Worm (Caenorhabditis elegans) whole organism, L4 larva: ENCODE data around the gene F31B12.4.

Source experiments
- D1046.2 ChIP-seq: fragments of 200-800 bp; sonication (Bioruptor generic); IDR thresholded peaks from 2 replicates; pipeline ENCODE4 v1.3.6; 2022; ENCODE audit warnings: missing genetic modification characterization, missing compliant biosample characterization
- F44E2.7 ChIP-seq: fragments of 200-800 bp; sonication (Bioruptor generic); IDR thresholded peaks from 2 replicates; pipeline ENCODE4 v2.1.2; 2022; ENCODE audit warnings: missing genetic modification characterization, missing compliant biosample characterization
- F49E8.2 ChIP-seq: sonication (generic microtip); optimal IDR thresholded peaks from 2 replicates; lab custom pipeline; 2016; ENCODE audit warnings: missing compliant biosample characterization, mild to moderate bottlenecking, missing genetic modification characterization, borderline replicate concordance
- T20F7.1 ChIP-seq: fragments of 200-800 bp; sonication (Bioruptor generic); optimal IDR thresholded peaks from 2 replicates; lab custom pipeline; 2018; ENCODE audit warnings: mild to moderate bottlenecking, missing genetic modification characterization, missing compliant biosample characterization
- ZK546.5 ChIP-seq, 2 experiments: sonication (generic microtip); optimal IDR thresholded peaks; 2 replicates each; lab custom pipeline; 2017; ENCODE audit warnings: missing biosample characterization in 2 of 2, missing genetic modification characterization in 2 of 2
- aha-1 ChIP-seq: fragments of 150-350 bp; peaks from one replicate; lab custom pipeline; 2014; ENCODE audit warnings: missing biosample characterization, missing genetic modification characterization
- ama-1 ChIP-seq: fragments of 150-350 bp; optimal IDR thresholded peaks from 2 replicates; lab custom pipeline; 2014; ENCODE audit warnings: inconsistent platforms, mixed read lengths
- arid-1 ChIP-seq: fragments of 200-800 bp; sonication (Bioruptor generic); conservative IDR thresholded peaks from 2 replicates; pipeline ENCODE4 v1.3.6; 2022; ENCODE audit warnings: missing genetic modification reagents, missing genetic modification characterization, missing compliant biosample characterization
- attf-4 ChIP-seq: sonication (generic microtip); optimal IDR thresholded peaks from 3 replicates; lab custom pipeline; 2017; ENCODE audit warnings: missing biosample characterization, missing genetic modification characterization
- ceh-20 ChIP-seq: fragments of 200-800 bp; sonication (Bioruptor generic); IDR thresholded peaks from 2 replicates; pipeline ENCODE4 v1.3.6; 2022; ENCODE audit warnings: missing genetic modification reagents, missing genetic modification characterization, missing compliant biosample characterization
- ceh-32 ChIP-seq: sonication (generic microtip); optimal IDR thresholded peaks from 2 replicates; lab custom pipeline; 2016; ENCODE audit warnings: mild to moderate bottlenecking, missing genetic modification characterization, missing compliant biosample characterization; ENCODE audit not compliant: poor library complexity
- ceh-82 ChIP-seq: sonication (generic microtip); optimal IDR thresholded peaks from 2 replicates; lab custom pipeline; 2017; ENCODE audit warnings: missing biosample characterization, missing genetic modification characterization
- daf-12 ChIP-seq: fragments of 150-350 bp; optimal IDR thresholded peaks from 2 replicates; lab custom pipeline; 2014; ENCODE audit warnings: missing biosample characterization, missing genetic modification reagents, missing genetic modification characterization
- daf-19 ChIP-seq: fragments of 200-800 bp; sonication (Bioruptor generic); conservative IDR thresholded peaks from 2 replicates; pipeline ENCODE4 v1.3.6; 2022; ENCODE audit warnings: missing genetic modification characterization, missing compliant biosample characterization
- daf-8 ChIP-seq: fragments of 200-800 bp; sonication (Bioruptor generic); IDR thresholded peaks from 2 replicates; pipeline ENCODE4 v1.3.6; 2022; ENCODE audit warnings: missing genetic modification characterization, missing compliant biosample characterization
- dmd-8 ChIP-seq: fragments of 200-800 bp; sonication (Bioruptor generic); IDR thresholded peaks from 2 replicates; pipeline ENCODE4 v1.3.6; 2022; ENCODE audit warnings: missing genetic modification characterization, missing compliant biosample characterization
- dve-1 ChIP-seq: sonication (generic microtip); optimal IDR thresholded peaks from 2 replicates; lab custom pipeline; 2017; ENCODE audit warnings: antibody characterized with exemption, mild to moderate bottlenecking, missing genetic modification characterization, missing compliant biosample characterization; ENCODE audit not compliant: insufficient read depth
- egl-43 ChIP-seq: fragments of 200-800 bp; sonication (Bioruptor generic); IDR thresholded peaks from 2 replicates; pipeline ENCODE4 v1.3.6; 2022; ENCODE audit warnings: missing genetic modification reagents, missing genetic modification characterization, missing compliant biosample characterization
- fos-1 ChIP-seq: fragments of 150-350 bp; optimal IDR thresholded peaks from 2 replicates; lab custom pipeline; 2014; ENCODE audit warnings: missing biosample characterization, missing genetic modification characterization
- gei-8 ChIP-seq: fragments of 200-800 bp; sonication (Bioruptor generic); optimal IDR thresholded peaks from 2 replicates; lab custom pipeline; 2018; ENCODE audit warnings: mild to moderate bottlenecking, missing genetic modification characterization, missing compliant biosample characterization
- hif-1 ChIP-seq, 2 experiments: sonication (generic microtip); optimal IDR thresholded peaks; 2 replicates each; lab custom pipeline; 2016 to 2017; ENCODE audit warnings: missing compliant biosample characterization in 2 of 2, missing genetic modification characterization in 2 of 2, missing genetic modification reagents in 2 of 2, missing genotype in 2 of 2, mild to moderate bottlenecking in 1 of 2
- hlh-11 ChIP-seq: fragments of 200-800 bp; sonication (Bioruptor generic); optimal IDR thresholded peaks from 2 replicates; lab custom pipeline; 2018; ENCODE audit warnings: mild to moderate bottlenecking, missing genetic modification characterization, missing compliant biosample characterization
- hlh-30 ChIP-seq: sonication (generic microtip); optimal IDR thresholded peaks from 2 replicates; lab custom pipeline; 2017; ENCODE audit warnings: antibody characterized with exemption, mild to moderate bottlenecking, missing genetic modification characterization, missing compliant biosample characterization; ENCODE audit not compliant: insufficient read depth
- hmg-1.1 ChIP-seq: fragments of 200-800 bp; sonication (Bioruptor generic); IDR thresholded peaks from 2 replicates; pipeline ENCODE4 v1.3.6; 2022; ENCODE audit warnings: missing genetic modification reagents, missing genetic modification characterization, missing compliant biosample characterization
- lin-15B ChIP-seq: fragments of 150-350 bp; sonication (generic microtip); optimal IDR thresholded peaks from 3 replicates; lab custom pipeline; 2014; ENCODE audit warnings: missing biosample characterization, missing genetic modification characterization
- lin-38 ChIP-seq: fragments of 200-800 bp; sonication (Bioruptor generic); IDR thresholded peaks from 2 replicates; pipeline ENCODE4 v1.3.6; 2022; ENCODE audit warnings: missing genetic modification reagents, missing genetic modification characterization, missing compliant biosample characterization
- lir-3 ChIP-seq: sonication (generic microtip); optimal IDR thresholded peaks from 2 replicates; lab custom pipeline; 2016; ENCODE audit warnings: mild to moderate bottlenecking, missing genetic modification characterization, missing compliant biosample characterization
- madf-5 ChIP-seq, 2 experiments: fragments of 200-800 bp; sonication (Bioruptor generic); IDR thresholded peaks; 2 replicates each; pipeline ENCODE4 v1.3.6; 2022; ENCODE audit warnings: missing compliant biosample characterization in 2 of 2, missing genetic modification characterization in 2 of 2
- madf-9 ChIP-seq: fragments of 200-800 bp; sonication (Bioruptor generic); conservative IDR thresholded peaks from 2 replicates; pipeline ENCODE4 v1.3.6; 2022; ENCODE audit warnings: missing genetic modification reagents, missing genetic modification characterization, missing compliant biosample characterization
- mdt-29 ChIP-seq: fragments of 200-800 bp; sonication (Bioruptor generic); IDR thresholded peaks from 2 replicates; pipeline ENCODE4 v1.3.6; 2022; ENCODE audit warnings: missing genetic modification reagents, missing genetic modification characterization, missing compliant biosample characterization
- mes-2 ChIP-seq: sonication (generic microtip); optimal IDR thresholded peaks from 2 replicates; lab custom pipeline; 2016; ENCODE audit warnings: missing genotype, mild to moderate bottlenecking, missing genetic modification characterization, missing compliant biosample characterization; ENCODE audit not compliant: poor library complexity, severe bottlenecking
- mxl-3 ChIP-seq: fragments of 200-800 bp; sonication (Bioruptor generic); optimal IDR thresholded peaks from 2 replicates; lab custom pipeline; 2018; ENCODE audit warnings: mild to moderate bottlenecking, missing genetic modification characterization, missing compliant biosample characterization
- nhr-10 ChIP-seq: fragments of 150-350 bp; optimal IDR thresholded peaks from 2 replicates; lab custom pipeline; 2014; ENCODE audit warnings: missing biosample characterization, missing genetic modification characterization
- nhr-11 ChIP-seq: fragments of 150-350 bp; optimal IDR thresholded peaks from 2 replicates; lab custom pipeline; 2014; ENCODE audit warnings: missing biosample characterization, missing genetic modification characterization
- nhr-25 ChIP-seq: sonication (generic microtip); optimal IDR thresholded peaks from 2 replicates; lab custom pipeline; 2017; ENCODE audit warnings: missing genetic modification characterization, mild to moderate bottlenecking, missing compliant biosample characterization, antibody characterized with exemption, moderate library complexity, borderline replicate concordance; ENCODE audit not compliant: insufficient read depth
- nhr-28 ChIP-seq: fragments of 150-350 bp; optimal IDR thresholded peaks from 2 replicates; lab custom pipeline; 2014; ENCODE audit warnings: missing biosample characterization, missing genetic modification characterization
- nhr-41 ChIP-seq: fragments of 200-800 bp; sonication (Bioruptor generic); IDR thresholded peaks from 2 replicates; pipeline ENCODE4 v1.3.6; 2022; ENCODE audit warnings: missing genetic modification reagents, missing genetic modification characterization, missing compliant biosample characterization
- nhr-76 ChIP-seq: fragments of 150-350 bp; optimal IDR thresholded peaks from 2 replicates; lab custom pipeline; 2014; ENCODE audit warnings: missing biosample characterization, missing genetic modification characterization
- pqm-1 ChIP-seq: sonication (generic microtip); optimal IDR thresholded peaks from 2 replicates; lab custom pipeline; 2017; ENCODE audit warnings: missing biosample characterization, missing genetic modification characterization
- saeg-2 ChIP-seq: fragments of 200-800 bp; sonication (Bioruptor generic); IDR thresholded peaks from 2 replicates; pipeline ENCODE4 v1.3.6; 2022; ENCODE audit warnings: missing genetic modification reagents, missing genetic modification characterization, missing compliant biosample characterization
- set-16 ChIP-seq: fragments of 200-800 bp; sonication (Bioruptor generic); IDR thresholded peaks from 2 replicates; pipeline ENCODE4 v1.3.6; 2022; ENCODE audit warnings: missing genetic modification reagents, missing genetic modification characterization, missing compliant biosample characterization
- skn-1 ChIP-seq: fragments of 150-350 bp; optimal IDR thresholded peaks from 2 replicates; lab custom pipeline; 2014; ENCODE audit warnings: missing biosample characterization, missing genetic modification characterization
- snpc-1.2 ChIP-seq: fragments of 200-800 bp; sonication (Bioruptor generic); IDR thresholded peaks from 2 replicates; pipeline ENCODE4 v1.3.6; 2022; ENCODE audit warnings: missing genetic modification reagents, missing genetic modification characterization, missing compliant biosample characterization
- spr-1 ChIP-seq: sonication (generic microtip); optimal IDR thresholded peaks from 2 replicates; lab custom pipeline; 2016; ENCODE audit warnings: mild to moderate bottlenecking, missing genetic modification characterization, missing compliant biosample characterization
- tag-97 ChIP-seq: fragments of 200-800 bp; sonication (Bioruptor generic); IDR thresholded peaks from 2 replicates; pipeline ENCODE4 v1.3.6; 2022; ENCODE audit warnings: missing genetic modification characterization, missing compliant biosample characterization
- tra-1 ChIP-seq: fragments of 200-800 bp; sonication (Bioruptor generic); IDR thresholded peaks from 2 replicates; pipeline ENCODE4 v1.3.6; 2022; ENCODE audit warnings: missing genetic modification reagents, missing genetic modification characterization, missing compliant biosample characterization
- unc-39 ChIP-seq: sonication (generic microtip); optimal IDR thresholded peaks from 2 replicates; lab custom pipeline; 2017; ENCODE audit warnings: missing biosample characterization, missing genetic modification characterization
- vab-7 ChIP-seq: fragments of 200-800 bp; sonication (Bioruptor generic); IDR thresholded peaks from 2 replicates; pipeline ENCODE4 v1.3.6; 2022; ENCODE audit warnings: missing genetic modification reagents, missing genetic modification characterization, missing compliant biosample characterization
- zfp-2 ChIP-seq: sonication (generic microtip); optimal IDR thresholded peaks from 2 replicates; lab custom pipeline; 2016; ENCODE audit warnings: mild to moderate bottlenecking, missing genetic modification characterization, missing compliant biosample characterization
- zfp-3 ChIP-seq: fragments of 200-800 bp; sonication (Bioruptor generic); conservative IDR thresholded peaks from 2 replicates; pipeline ENCODE4 v1.3.6; 2022; ENCODE audit warnings: missing genetic modification reagents, missing genetic modification characterization, missing compliant biosample characterization
- ztf-11 ChIP-seq: fragments of 150-350 bp; optimal IDR thresholded peaks from 2 replicates; lab custom pipeline; 2014; ENCODE audit warnings: missing biosample characterization, missing genetic modification characterization

The F31B12.4 gene

DNA sequence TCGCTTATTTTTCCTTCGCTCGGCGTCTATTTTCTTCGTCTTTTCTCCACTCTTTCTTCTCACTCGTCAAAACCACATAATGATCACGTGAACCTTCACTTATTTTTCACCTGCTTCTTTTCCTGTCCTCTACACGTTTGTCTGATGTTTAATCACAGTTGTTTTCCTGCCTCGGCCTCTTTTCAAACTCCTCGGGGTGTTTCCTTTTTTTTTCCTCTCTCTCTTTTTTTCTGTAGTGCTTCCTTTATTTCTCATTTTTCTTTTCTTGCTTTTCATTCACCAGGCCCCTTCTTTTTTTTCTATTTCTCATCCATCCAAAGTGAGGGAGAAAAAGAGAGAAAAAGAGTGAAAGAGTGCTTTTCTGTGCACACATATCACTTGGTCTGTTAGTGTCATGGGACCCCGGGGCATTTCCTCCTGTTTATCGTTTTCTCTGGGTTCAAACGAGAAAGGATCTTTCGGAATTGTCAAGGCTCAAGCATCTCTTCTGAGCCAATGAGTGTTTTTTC lies 33.5 kb upstream of the F31B12.4 start (continued):
- TF ChIP-seq dve-1 (tag; lab: Kevin White, UChicago): peak; percentile 91
- TF ChIP-seq unc-39 (tag; lab: Kevin White, UChicago): no peak
- TF ChIP-seq hlh-11 (tag; lab: Kevin White, UChicago): peak; percentile 98
- TF ChIP-seq hmg-1.1 (GFP tag; lab: Robert Waterston, UW): peak; percentile 64; the same call in 1 of the 2 replicates
- peak; percentile 92 for TF ChIP-seq ceh-20 (GFP tag; lab: Robert Waterston, UW)
- TF ChIP-seq madf-9 (GFP tag; lab: Robert Waterston, UW): 0 out of 2 replicates have a peak, but pooled peaks have one; percentile 41
- TF ChIP-seq ztf-11: no peak
- TF ChIP-seq T20F7.1 (GFP tag; lab: Kevin White, UChicago): peak; percentile 46
- no peak for TF ChIP-seq attf-4
- 0 out of 2 replicates have a peak, but pooled peaks have one; percentile 51 for TF ChIP-seq egl-43 (GFP tag; lab: Robert Waterston, UW)
- TF ChIP-seq tra-1 (GFP tag; lab: Robert Waterston, UW): peak; percentile 92
- TF ChIP-seq daf-8: no peak
- TF ChIP-seq F49E8.2 (tag; lab: Kevin White, UChicago): no peak
- peak; percentile 39 to 76 for TF ChIP-seq hif-1 (tag; optimal IDR thresholded peaks at IDR 0.05; lab: Kevin White, UChicago)
- no peak for TF ChIP-seq snpc-1.2 (GFP tag; lab: Robert Waterston, UW)
- no peak for TF ChIP-seq zfp-2 (tag; lab: Kevin White, UChicago)
- no peak for TF ChIP-seq saeg-2
- TF ChIP-seq nhr-10 (tag; lab: Kevin White, UChicago): peak; percentile 70
- no peak for TF ChIP-seq lin-15B (tag; lab: Kevin White, UChicago)
- peak; percentile 73 for TF ChIP-seq mxl-3 (GFP tag; lab: Kevin White, UChicago)
- TF ChIP-seq gei-8 (GFP tag; lab: Kevin White, UChicago): no peak
- TF ChIP-seq ZK546.5 (tag; optimal IDR thresholded peaks at IDR 0.05; lab: Kevin White, UChicago): no peak
- TF ChIP-seq hlh-30: peak; percentile 97
- no peak for TF ChIP-seq lir-3 (tag; lab: Kevin White, UChicago)
- no peak for TF ChIP-seq nhr-25 (tag; lab: Kevin White, UChicago)
- TF ChIP-seq arid-1: no peak
- TF ChIP-seq nhr-28: peak; percentile 89
- TF ChIP-seq ceh-82 (tag; lab: Kevin White, UChicago): no peak
- TF ChIP-seq F44E2.7 (GFP tag; lab: Robert Waterston, UW): no peak
- no peak for TF ChIP-seq pqm-1 (tag; lab: Kevin White, UChicago)
- TF ChIP-seq fos-1 (tag; lab: Kevin White, UChicago): no peak
- peak; percentile 97 for TF ChIP-seq aha-1
- TF ChIP-seq nhr-41: no peak
- peak; percentile 41 for TF ChIP-seq mes-2 (tag; lab: Kevin White, UChicago)
- 0 out of 2 replicates have a peak, but pooled peaks have one; percentile 10 for TF ChIP-seq lin-38 (GFP tag; lab: Robert Waterston, UW)
- peak; percentile 50 for TF ChIP-seq spr-1 (tag; lab: Kevin White, UChicago)
- TF ChIP-seq nhr-76 (tag; lab: Kevin White, UChicago): peak; percentile 72
- TF ChIP-seq skn-1 (tag; lab: Kevin White, UChicago): no peak
- TF ChIP-seq madf-5 (GFP tag; IDR thresholded peaks at IDR 0.05; lab: Robert Waterston, UW): no peak
- TF ChIP-seq nhr-11 (tag; lab: Kevin White, UChicago): peak; percentile 92
- TF ChIP-seq D1046.2 (GFP tag; lab: Robert Waterston, UW): no peak
- no peak for TF ChIP-seq ceh-32 (tag; lab: Kevin White, UChicago)
- TF ChIP-seq daf-12: no peak
- no peak for TF ChIP-seq tag-97 (GFP tag; lab: Robert Waterston, UW)
- TF ChIP-seq vab-7 (GFP tag; lab: Robert Waterston, UW): no peak
- no peak for TF ChIP-seq ama-1 (lab: Kevin White, UChicago)
- no peak for TF ChIP-seq mdt-29 (GFP tag; lab: Robert Waterston, UW)
- no peak for TF ChIP-seq dmd-8 (GFP tag; lab: Robert Waterston, UW)
- TF ChIP-seq set-16 (GFP tag; lab: Robert Waterston, UW): peak; percentile 66
- no peak for TF ChIP-seq daf-19 (GFP tag; lab: Robert Waterston, UW)
- no peak for TF ChIP-seq zfp-3 (GFP tag; lab: Robert Waterston, UW)
